Worm (Caenorhabditis elegans): ENCODE results near the gene C44H4.6.

The C44H4.6 gene

ce11 chrX:14610093-14610763 is 11.1 kb upstream of the C44H4.6 start (continued):
- peak; percentile 4 for TF ChIP-seq dve-1 (tag; optimal IDR thresholded peaks at IDR 0.05; ENCODE audit: insufficient read depth)
- TF ChIP-seq lin-15B (tag; optimal IDR thresholded peaks at IDR 0.05) = no peak
- peak; percentile 30 for TF ChIP-seq mxl-3 (GFP tag; optimal IDR thresholded peaks at IDR 0.05)
- TF ChIP-seq aha-1 (tag) = no peak
- peak; percentile 55 for TF ChIP-seq mep-1 (tag; optimal IDR thresholded peaks at IDR 0.05)
- TF ChIP-seq mes-2 (tag; optimal IDR thresholded peaks at IDR 0.05; ENCODE audit: poor library complexity, severe bottlenecking) = peak; percentile 57
- no peak for TF ChIP-seq gei-8 (GFP tag; optimal IDR thresholded peaks at IDR 0.05)
- TF ChIP-seq unc-62 (GFP tag; optimal IDR thresholded peaks at IDR 0.05 in 1 of 2) = peak in 1 of 2 experiments; percentile 89
- TF ChIP-seq unc-62 (tag; optimal IDR thresholded peaks at IDR 0.05) = no peak
- no peak for TF ChIP-seq fos-1 (tag; optimal IDR thresholded peaks at IDR 0.05)
- peak; percentile 11 for TF ChIP-seq rbr-2 (tag; optimal IDR thresholded peaks at IDR 0.05)
- no peak for TF ChIP-seq unc-39 (tag; optimal IDR thresholded peaks at IDR 0.05)
- peak in 1 of 2 experiments; percentile 52 for TF ChIP-seq hif-1 (tag; optimal IDR thresholded peaks at IDR 0.05)
- TF ChIP-seq dmd-9 (GFP tag; IDR thresholded peaks at IDR 0.05) = no peak
- TF ChIP-seq ceh-20 (GFP tag; IDR thresholded peaks at IDR 0.05) = no peak
- no peak for TF ChIP-seq skn-1 (tag; optimal IDR thresholded peaks at IDR 0.05)
- no peak for TF ChIP-seq T20F7.1 (GFP tag; optimal IDR thresholded peaks at IDR 0.05)
- peak; percentile 67 for TF ChIP-seq hlh-30 (tag; optimal IDR thresholded peaks at IDR 0.05; ENCODE audit: insufficient read depth)
- TF ChIP-seq F49E8.2 (tag; optimal IDR thresholded peaks at IDR 0.05; ENCODE audit: borderline replicate concordance) = no peak
- no peak for TF ChIP-seq tra-1 (GFP tag; IDR thresholded peaks at IDR 0.05)
- peak in 1 of 2 experiments; percentile 63 for TF ChIP-seq mdl-1 (tag; optimal IDR thresholded peaks at IDR 0.05)
- peak; percentile 88 for TF ChIP-seq hmg-1.1 (GFP tag; IDR thresholded peaks at IDR 0.05)
- no peak for TF ChIP-seq F37D6.2 (tag; optimal IDR thresholded peaks at IDR 0.05)
- no peak for TF ChIP-seq F10B5.3 (tag; optimal IDR thresholded peaks at IDR 0.05)

- TF ChIP-seq mdl-1 (tag; optimal IDR thresholded peaks at IDR 0.05) = no peak
- peak; percentile 69 for TF ChIP-seq aha-1 (tag)
- no peak for TF ChIP-seq mep-1 (tag; optimal IDR thresholded peaks at IDR 0.05)
These were observed 8.6 kb upstream of the C44H4.6 start for ce11 chrX:14607770-14608169.

- no peak for TF ChIP-seq ceh-32 (tag; optimal IDR thresholded peaks at IDR 0.05; ENCODE audit: poor library complexity)
- peak; percentile 66 for TF ChIP-seq nhr-48 (tag; optimal IDR thresholded peaks at IDR 0.05)
- TF ChIP-seq mdl-1 (tag; optimal IDR thresholded peaks at IDR 0.05) = peak; percentile 85 to 99
- no peak for TF ChIP-seq vab-7 (GFP tag; IDR thresholded peaks at IDR 0.05)
- TF ChIP-seq nhr-11 (tag; optimal IDR thresholded peaks at IDR 0.05) = peak; percentile 37
- no peak for TF ChIP-seq nhr-42 (GFP tag; IDR thresholded peaks at IDR 0.05)
- TF ChIP-seq lin-13 (GFP tag; optimal IDR thresholded peaks at IDR 0.05) = peak; percentile 8
- no peak for TF ChIP-seq lin-39 (tag; optimal IDR thresholded peaks at IDR 0.05)
- peak; percentile 65 for TF ChIP-seq rbr-2 (tag; optimal IDR thresholded peaks at IDR 0.05)
- TF ChIP-seq dve-1 (tag; optimal IDR thresholded peaks at IDR 0.05; ENCODE audit: insufficient read depth) = peak; percentile 76
- peak; percentile 41 for TF ChIP-seq pqm-1 (tag; optimal IDR thresholded peaks at IDR 0.05)
- 0 out of 2 replicates have a peak, but pooled peaks have one; percentile 53 for TF ChIP-seq nhr-41 (GFP tag; IDR thresholded peaks at IDR 0.05)
- TF ChIP-seq nhr-237 (tag; optimal IDR thresholded peaks at IDR 0.05) = no peak
- TF ChIP-seq madf-9 (GFP tag; conservative IDR thresholded peaks at IDR 0.05) = peak; percentile 43; the same call in 1 of the 2 replicates
- TF ChIP-seq set-16 (GFP tag; IDR thresholded peaks at IDR 0.05) = peak; percentile 32; the same call in 1 of the 2 replicates
- TF ChIP-seq ceh-28 (tag; optimal IDR thresholded peaks at IDR 0.05) = peak; percentile 41
- no peak for TF ChIP-seq mdt-29 (GFP tag; IDR thresholded peaks at IDR 0.05)
- TF ChIP-seq mep-1 (tag; optimal IDR thresholded peaks at IDR 0.05) = peak; percentile 83
- TF ChIP-seq hlh-11 (tag; optimal IDR thresholded peaks at IDR 0.05) = peak; percentile 95
- peak; percentile 87 for TF ChIP-seq nhr-6 (tag; optimal IDR thresholded peaks at IDR 0.05)
- peak; percentile 86 for TF ChIP-seq nhr-28 (tag; optimal IDR thresholded peaks at IDR 0.05)
- TF ChIP-seq dmd-9 (GFP tag; IDR thresholded peaks at IDR 0.05) = no peak
- TF ChIP-seq lin-1 (GFP tag; IDR thresholded peaks at IDR 0.05) = peak; percentile 60
- peak; percentile 59 for TF ChIP-seq dpl-1 (GFP tag; optimal IDR thresholded peaks at IDR 0.05)
- TF ChIP-seq unc-62 (GFP tag; optimal IDR thresholded peaks at IDR 0.05 in 1 of 2) = peak in 1 of 2 experiments; percentile 96
- no peak for TF ChIP-seq unc-62 (tag; optimal IDR thresholded peaks at IDR 0.05)
- TF ChIP-seq hmg-1.1 (GFP tag; IDR thresholded peaks at IDR 0.05) = peak; percentile 82
- TF ChIP-seq hif-1 (tag; optimal IDR thresholded peaks at IDR 0.05) = peak in 1 of 2 experiments; percentile 58
- no peak for TF ChIP-seq Y75B8A.6 (GFP tag; IDR thresholded peaks at IDR 0.05)
- peak in 1 of 2 experiments; percentile 74 for TF ChIP-seq lsy-2 (tag; optimal IDR thresholded peaks at IDR 0.05)
- TF ChIP-seq tra-1 (GFP tag; IDR thresholded peaks at IDR 0.05) = no peak
These were observed 3.5 kb upstream of the C44H4.6 start, which contains the start of gene eor-2 for ce11 chrX:14602676-14603075. eor-2 (plus strand) TSS chrX:14603017.
